Fruit fly (Drosophila melanogaster): ENCODE measurements around the gene CG42674.

- no peak for TF ChIP-seq CG1621 (tag; optimal IDR thresholded peaks at IDR 0.05)
- TF ChIP-seq eg (GFP tag; IDR thresholded peaks at IDR 0.05): peak; percentile 45; the same call in 1 of the 3 replicates
- no peak for TF ChIP-seq Eip93F (GFP tag; optimal IDR thresholded peaks at IDR 0.05)
- no peak for TF ChIP-seq Sox102F (GFP tag; optimal IDR thresholded peaks at IDR 0.05)
- TF ChIP-seq CG6792 (GFP tag; optimal IDR thresholded peaks at IDR 0.05): no peak
- TF ChIP-seq CG8119 (GFP tag; IDR thresholded peaks at IDR 0.05): no peak
- TF ChIP-seq CG11902 (GFP tag; optimal IDR thresholded peaks at IDR 0.05): no peak
- TF ChIP-seq lz (GFP tag; optimal IDR thresholded peaks at IDR 0.05): no peak
- TF ChIP-seq CG8319 (GFP tag; optimal IDR thresholded peaks at IDR 0.05): no peak
- TF ChIP-seq CG6276 (GFP tag; optimal IDR thresholded peaks at IDR 0.05): no peak
These were observed 85.2 kb downstream of the CG42674 start, which contains the start of gene CG14187 for dm6 chr3L:20112797-20113368.

Data from whole organism, prepupa.